Worm (Caenorhabditis elegans): ENCODE measurements around the gene str-73.

Gene str-73

DNA sequence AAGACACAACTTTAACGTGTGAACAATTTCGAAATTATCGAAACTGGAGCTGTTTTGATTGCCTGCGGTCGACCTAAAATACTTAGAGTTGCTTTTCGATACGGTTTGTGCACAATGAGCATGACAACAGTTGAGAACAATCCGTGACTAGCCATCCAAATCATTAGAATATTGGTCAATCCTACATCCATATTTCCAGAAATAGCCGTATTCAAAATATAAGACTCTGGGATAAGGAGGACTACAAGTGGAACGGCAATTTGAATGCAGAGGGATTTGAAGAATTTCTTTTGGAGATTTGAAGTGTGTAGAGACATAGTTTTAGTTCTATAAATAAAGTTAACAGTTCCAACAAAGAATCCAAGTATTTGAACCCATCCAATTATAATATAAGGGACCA lies 29.3 kb downstream of the str-73 start:
- TF ChIP-seq med-1 (GFP tag; optimal IDR thresholded peaks at IDR 0.05; ENCODE audit: insufficient read depth) (no peak), T22C8.4 (GFP tag; IDR thresholded peaks at IDR 0.05) (no peak), flt-1 (GFP tag; IDR thresholded peaks at IDR 0.05) (no peak), cog-1 (tag; optimal IDR thresholded peaks at IDR 0.05) (no peak), ztf-29 (GFP tag; IDR thresholded peaks at IDR 0.05) (no peak), klf-2 (GFP tag; conservative IDR thresholded peaks at IDR 0.05) (no peak), ref-1 (GFP tag; conservative IDR thresholded peaks at IDR 0.05) (no peak), ztf-23 (GFP tag; IDR thresholded peaks at IDR 0.05) (no peak), tab-1 (GFP tag; IDR thresholded peaks at IDR 0.05) (no peak)

- TF ChIP-seq ztf-23 (GFP tag; IDR thresholded peaks at IDR 0.05) (no peak), ref-1 (GFP tag; conservative IDR thresholded peaks at IDR 0.05) (no peak)
These were observed 30.8 kb downstream of the str-73 start, which contains the start of gene srh-142 for ce11 chrV:16460866-16461265. Gene srh-142, minus strand, starts transcription at chrV:16460966.

- TF ChIP-seq ztf-29 (GFP tag; IDR thresholded peaks at IDR 0.05) = no peak
- TF ChIP-seq klf-2 (GFP tag; conservative IDR thresholded peaks at IDR 0.05) = no peak
- TF ChIP-seq tab-1 (GFP tag; IDR thresholded peaks at IDR 0.05) = no peak
- TF ChIP-seq flt-1 (GFP tag; IDR thresholded peaks at IDR 0.05) = no peak
- no peak for TF ChIP-seq cog-1 (tag; optimal IDR thresholded peaks at IDR 0.05)
- no peak for TF ChIP-seq T22C8.4 (GFP tag; IDR thresholded peaks at IDR 0.05)
- no peak for TF ChIP-seq med-1 (GFP tag; optimal IDR thresholded peaks at IDR 0.05; ENCODE audit: insufficient read depth)
- TF ChIP-seq ztf-23 (GFP tag; IDR thresholded peaks at IDR 0.05) = no peak
- TF ChIP-seq ref-1 (GFP tag; conservative IDR thresholded peaks at IDR 0.05) = no peak
These were observed 37.8 kb downstream of the str-73 start, which contains the start of gene sru-44 for ce11 chrV:16467840-16468239. Gene sru-44, minus strand, starts transcription at chrV:16467940.

- TF ChIP-seq ztf-29 (GFP tag; IDR thresholded peaks at IDR 0.05) = no peak
These were observed 40.9 kb downstream of the str-73 start, which contains the start of gene srh-138 for ce11 chrV:16470916-16471315. Gene srh-138, minus strand, starts transcription at chrV:16471016.

ce11 chrV:16471995-16472563 lies 42.0 kb downstream of the str-73 start, which contains the start of gene srw-35:
Gene srw-35, plus strand, starts transcription at chrV:16472513.
- TF ChIP-seq cog-1 (tag; optimal IDR thresholded peaks at IDR 0.05) (no peak), med-1 (GFP tag; optimal IDR thresholded peaks at IDR 0.05; ENCODE audit: insufficient read depth) (no peak), T22C8.4 (GFP tag; IDR thresholded peaks at IDR 0.05) (no peak), flt-1 (GFP tag; IDR thresholded peaks at IDR 0.05) (no peak)

- TF ChIP-seq tab-1 (GFP tag; IDR thresholded peaks at IDR 0.05) (no peak), med-1 (GFP tag; optimal IDR thresholded peaks at IDR 0.05; ENCODE audit: insufficient read depth) (no peak), ztf-29 (GFP tag; IDR thresholded peaks at IDR 0.05) (no peak), klf-2 (GFP tag; conservative IDR thresholded peaks at IDR 0.05) (no peak), cog-1 (tag; optimal IDR thresholded peaks at IDR 0.05) (no peak), ztf-23 (GFP tag; IDR thresholded peaks at IDR 0.05) (no peak), ref-1 (GFP tag; conservative IDR thresholded peaks at IDR 0.05) (no peak), flt-1 (GFP tag; IDR thresholded peaks at IDR 0.05) (no peak), T22C8.4 (GFP tag; IDR thresholded peaks at IDR 0.05) (no peak)
These were observed 49.2 kb downstream of the str-73 start, which contains the start of gene T08G3.11 for ce11 chrV:16479275-16479674. Gene T08G3.11, minus strand, starts transcription at chrV:16479375.

DNA sequence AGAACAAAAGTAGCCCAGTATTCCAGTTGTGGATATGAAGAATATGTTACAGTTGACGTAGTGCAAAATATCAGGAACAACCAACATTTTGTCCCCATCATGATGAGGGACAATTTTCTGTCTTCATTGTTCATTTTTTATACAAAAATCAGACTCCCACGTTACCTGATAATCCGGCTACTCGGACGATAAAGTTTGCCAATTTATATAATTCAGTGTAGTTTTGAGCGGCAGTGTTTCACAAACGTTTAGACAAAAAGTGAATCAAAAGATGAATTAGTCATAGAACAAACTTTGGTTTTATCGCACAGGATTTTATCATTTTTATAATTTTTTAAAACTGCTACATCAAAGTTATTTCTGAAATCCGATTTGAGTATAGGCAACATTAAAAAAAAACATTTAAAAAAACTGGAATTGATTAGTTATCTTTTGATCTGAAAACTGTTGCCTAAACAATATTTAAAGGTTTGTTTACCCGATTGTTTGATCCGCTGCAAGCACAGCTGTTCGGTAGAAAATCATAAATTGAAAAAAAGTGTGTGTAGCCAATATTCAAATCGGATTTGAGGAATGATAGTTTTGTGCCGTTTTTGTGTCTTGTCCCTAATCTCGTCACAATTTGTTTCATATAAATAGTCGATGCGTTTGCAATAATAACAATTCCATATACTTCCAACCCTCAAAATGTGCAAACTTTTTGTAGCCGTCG lies 51.0 kb downstream of the str-73 start, which contains the start of the genes F57E7.4 and spig-6:
Gene F57E7.4, minus strand, starts transcription at position 101 of the 712 bp plus-strand sequence.
Gene spig-6, plus strand, starts transcription at position 662 of the 712 bp plus-strand sequence.
- TF ChIP-seq cog-1 (tag; optimal IDR thresholded peaks at IDR 0.05) = no peak
- no peak for TF ChIP-seq ztf-29 (GFP tag; IDR thresholded peaks at IDR 0.05)
- TF ChIP-seq ztf-23 (GFP tag; IDR thresholded peaks at IDR 0.05) = no peak
- no peak for TF ChIP-seq med-1 (GFP tag; optimal IDR thresholded peaks at IDR 0.05; ENCODE audit: insufficient read depth)
- no peak for TF ChIP-seq ref-1 (GFP tag; conservative IDR thresholded peaks at IDR 0.05)
- TF ChIP-seq klf-2 (GFP tag; conservative IDR thresholded peaks at IDR 0.05) = no peak
- no peak for TF ChIP-seq T22C8.4 (GFP tag; IDR thresholded peaks at IDR 0.05)
- TF ChIP-seq tab-1 (GFP tag; IDR thresholded peaks at IDR 0.05) = no peak
- no peak for TF ChIP-seq flt-1 (GFP tag; IDR thresholded peaks at IDR 0.05)

All from whole organism, midembryonic.